Worm (Caenorhabditis elegans) whole organism, late embryonic: ENCODE data around the gene ugt-11.

ENCODE experiments used
- ahr-1 ChIP-seq: sonication (generic microtip); optimal IDR thresholded peaks from 2 replicates; lab custom pipeline; 2016; ENCODE audit warnings: missing genetic modification characterization, missing compliant biosample characterization
- ceh-2 ChIP-seq: sonication (generic microtip); optimal IDR thresholded peaks from 2 replicates; lab custom pipeline; 2016; ENCODE audit warnings: missing genotype, missing genetic modification characterization, missing compliant biosample characterization
- fkh-10 ChIP-seq: fragments of 150-350 bp; optimal IDR thresholded peaks from 2 replicates; lab custom pipeline; 2014; ENCODE audit warnings: missing biosample characterization, missing genetic modification reagents, missing genetic modification characterization
- unc-86 ChIP-seq: sonication (generic microtip); optimal IDR thresholded peaks from 2 replicates; lab custom pipeline; 2016; ENCODE audit warnings: missing genetic modification characterization, missing compliant biosample characterization

DNA sequence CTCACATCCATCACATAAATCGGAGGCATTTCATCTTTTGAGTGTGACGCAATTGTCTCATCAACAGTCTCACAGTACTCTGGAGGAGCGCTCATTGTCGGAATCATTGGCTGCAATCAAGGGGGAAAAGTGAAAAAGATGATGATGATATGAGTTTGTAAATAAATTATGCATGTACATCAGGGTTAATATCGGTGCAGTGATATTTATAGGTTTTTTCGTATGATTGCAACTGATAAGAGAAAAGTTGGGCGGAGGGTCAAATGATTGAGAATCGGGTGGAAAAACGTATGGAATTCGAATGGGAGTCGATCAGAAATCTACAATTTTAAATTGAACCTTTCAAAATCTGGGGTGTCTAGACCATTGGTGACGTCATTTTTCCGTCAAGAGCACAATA lies 20.0 kb upstream of the ugt-11 start, which contains the start of gene H23N18.6:
- TF ChIP-seq ceh-2 (tag; lab: Kevin White, UChicago) (no peak), fkh-10 (GFP tag; lab: Kevin White, UChicago) (no peak), unc-86 (tag; lab: Kevin White, UChicago) (no peak), ahr-1 (tag; lab: Kevin White, UChicago) (no peak)
